Worm (Caenorhabditis elegans) whole organism, young adult: Measurements from ENCODE around the gene pro-1.

Experiments
- B0035.1 ChIP-seq: sonication (generic microtip); optimal IDR thresholded peaks from 2 replicates; lab custom pipeline; 2016; ENCODE audit warnings: missing genetic modification characterization, mild to moderate bottlenecking, missing compliant biosample characterization, missing genotype, missing genetic modification reagents
- B0261.1 ChIP-seq: sonication (generic microtip); optimal IDR thresholded peaks from 2 replicates; lab custom pipeline; 2016; ENCODE audit warnings: mild to moderate bottlenecking, missing genetic modification characterization, moderate library complexity, missing compliant biosample characterization
- B0336.3 ChIP-seq: fragments of 200-800 bp; sonication (Bioruptor generic); IDR thresholded peaks from 2 replicates; pipeline ENCODE4 v1.3.6; 2022; ENCODE audit warnings: missing genetic modification characterization, missing compliant biosample characterization
- C06A6.2 ChIP-seq: fragments of 200-800 bp; sonication (Bioruptor generic); conservative IDR thresholded peaks from 2 replicates; pipeline ENCODE4 v1.3.6; 2022; ENCODE audit warnings: missing genetic modification characterization, missing compliant biosample characterization
- F39B2.1 ChIP-seq: fragments of 200-800 bp; sonication (Bioruptor generic); IDR thresholded peaks from 2 replicates; pipeline ENCODE4 v1.3.6; 2022; ENCODE audit warnings: missing genetic modification reagents, missing genetic modification characterization, missing compliant biosample characterization
- F49E8.2 ChIP-seq: sonication (generic microtip); optimal IDR thresholded peaks from 3 replicates; lab custom pipeline; 2017; ENCODE audit warnings: missing genetic modification characterization, mild to moderate bottlenecking, missing compliant biosample characterization, antibody characterized with exemption, moderate library complexity; ENCODE audit not compliant: insufficient read depth
- F55B11.4 ChIP-seq: sonication (generic microtip); optimal IDR thresholded peaks from 2 replicates; lab custom pipeline; 2016; ENCODE audit warnings: missing compliant biosample characterization, missing genetic modification characterization, borderline replicate concordance; ENCODE audit not compliant: insufficient read depth
- F57C9.4 ChIP-seq: sonication (generic microtip); optimal IDR thresholded peaks from 2 replicates; lab custom pipeline; 2017; ENCODE audit warnings: mild to moderate bottlenecking, missing genetic modification characterization, missing compliant biosample characterization
- K11D2.4 ChIP-seq: fragments of 200-800 bp; sonication (Bioruptor generic); IDR thresholded peaks from 2 replicates; pipeline ENCODE4 v1.3.6; 2022; ENCODE audit warnings: missing genetic modification reagents, missing genetic modification characterization, missing compliant biosample characterization
- K12H6.12 ChIP-seq: fragments of 200-800 bp; sonication (Bioruptor generic); optimal IDR thresholded peaks from 2 replicates; lab custom pipeline; 2018; ENCODE audit warnings: mild to moderate bottlenecking, missing genetic modification characterization, missing compliant biosample characterization
- Y95B8A.8 ChIP-seq: fragments of 200-800 bp; sonication (Bioruptor generic); IDR thresholded peaks from 2 replicates; pipeline ENCODE4 v1.3.6; 2022; ENCODE audit warnings: missing genetic modification reagents, missing genetic modification characterization, missing compliant biosample characterization
- ama-1 ChIP-seq, 3 experiments: fragments of 150-350 bp in 1 of 3; sonication (generic microtip) in 2 of 3; optimal IDR thresholded peaks; 2 replicates each; lab custom pipeline; 2014 to 2018; ENCODE audit warnings: missing biosample characterization in 2 of 3, missing genetic modification characterization in 2 of 3, missing genetic modification reagents in 2 of 3
- aptf-3 ChIP-seq: fragments of 200-800 bp; sonication (Bioruptor generic); IDR thresholded peaks from 2 replicates; pipeline ENCODE4 v1.3.6; 2022; ENCODE audit warnings: missing genetic modification characterization, missing compliant biosample characterization
- cebp-2 ChIP-seq: fragments of 200-800 bp; sonication (Bioruptor generic); IDR thresholded peaks from 2 replicates; pipeline ENCODE4 v1.3.6; 2022; ENCODE audit warnings: missing genetic modification characterization, missing compliant biosample characterization
- dox-1 ChIP-seq: fragments of 200-800 bp; sonication (Bioruptor generic); IDR thresholded peaks from 2 replicates; pipeline ENCODE4 v1.3.6; 2022; ENCODE audit warnings: missing genetic modification reagents, missing genetic modification characterization, missing compliant biosample characterization
- dpff-1 ChIP-seq: sonication (generic microtip); optimal IDR thresholded peaks from 2 replicates; lab custom pipeline; 2017; ENCODE audit warnings: mild to moderate bottlenecking, missing genetic modification characterization, missing compliant biosample characterization
- ekl-4 ChIP-seq: fragments of 200-800 bp; sonication (Bioruptor generic); IDR thresholded peaks from 2 replicates; pipeline ENCODE4 v1.3.6; 2022; ENCODE audit warnings: missing genetic modification reagents, missing genetic modification characterization, missing compliant biosample characterization
- fkh-3 ChIP-seq: sonication (generic microtip); optimal IDR thresholded peaks from 2 replicates; lab custom pipeline; 2016; ENCODE audit warnings: mild to moderate bottlenecking, missing genetic modification characterization, missing compliant biosample characterization
- hlh-12 ChIP-seq: sonication (generic microtip); optimal IDR thresholded peaks from 2 replicates; lab custom pipeline; 2016; ENCODE audit warnings: missing genetic modification characterization, missing compliant biosample characterization
- hlh-26 ChIP-seq: fragments of 200-800 bp; sonication (Bioruptor generic); conservative IDR thresholded peaks from 2 replicates; pipeline ENCODE4 v1.3.6; 2022; ENCODE audit warnings: missing genetic modification reagents, missing genetic modification characterization, missing compliant biosample characterization
- hmg-1.2 ChIP-seq: fragments of 200-800 bp; sonication (Bioruptor generic); IDR thresholded peaks from 2 replicates; pipeline ENCODE4 v1.3.6; 2022; ENCODE audit warnings: missing genetic modification reagents, missing genetic modification characterization, missing compliant biosample characterization
- hmg-20 ChIP-seq: fragments of 200-800 bp; sonication (Bioruptor generic); IDR thresholded peaks from 2 replicates; pipeline ENCODE4 v1.3.6; 2022; ENCODE audit warnings: missing genetic modification reagents, missing genetic modification characterization, missing compliant biosample characterization
- hsf-1 ChIP-seq: fragments of 200-800 bp; sonication (Bioruptor generic); IDR thresholded peaks from 2 replicates; pipeline ENCODE4 v1.3.6; 2022; ENCODE audit warnings: missing genetic modification reagents, missing genetic modification characterization, missing compliant biosample characterization
- madf-6 ChIP-seq: fragments of 200-800 bp; sonication (Bioruptor generic); IDR thresholded peaks from 2 replicates; pipeline ENCODE4 v1.3.6; 2022; ENCODE audit warnings: missing genetic modification reagents, missing genetic modification characterization, missing compliant biosample characterization
- mes-4 ChIP-seq: sonication (generic microtip); optimal IDR thresholded peaks from 2 replicates; lab custom pipeline; 2016; ENCODE audit warnings: missing genotype, missing genetic modification characterization, missing compliant biosample characterization
- nhr-120 ChIP-seq: fragments of 200-800 bp; sonication (Bioruptor generic); IDR thresholded peaks from 2 replicates; pipeline ENCODE4 v1.3.6; 2022; ENCODE audit warnings: missing genetic modification characterization, missing compliant biosample characterization
- nhr-27 ChIP-seq: fragments of 200-800 bp; sonication (Bioruptor generic); optimal IDR thresholded peaks from 2 replicates; lab custom pipeline; 2018; ENCODE audit warnings: mild to moderate bottlenecking, missing genetic modification characterization, moderate library complexity, missing compliant biosample characterization
- pbrm-1 ChIP-seq: fragments of 200-800 bp; sonication (Bioruptor generic); IDR thresholded peaks from 2 replicates; pipeline ENCODE4 v1.3.6; 2022; ENCODE audit warnings: missing genetic modification reagents, missing genetic modification characterization, missing compliant biosample characterization
- rcor-1 ChIP-seq: fragments of 200-800 bp; sonication (Bioruptor generic); IDR thresholded peaks from 2 replicates; pipeline ENCODE4 v1.3.6; 2022; ENCODE audit warnings: missing genetic modification reagents, missing genetic modification characterization, missing compliant biosample characterization
- rpc-1 ChIP-seq, 2 experiments: fragments of 150-350 bp in 1 of 2; sonication (generic microtip) in 1 of 2; optimal IDR thresholded peaks; 2 replicates each; lab custom pipeline; 2014 to 2018; ENCODE audit warnings: missing biosample characterization in 1 of 2, missing genetic modification characterization in 1 of 2, missing genetic modification reagents in 1 of 2, missing genotype in 1 of 2
- sdz-38 ChIP-seq: sonication (generic microtip); optimal IDR thresholded peaks from 2 replicates; lab custom pipeline; 2016; ENCODE audit warnings: missing genotype, missing genetic modification characterization, missing compliant biosample characterization
- snpc-1.1 ChIP-seq: sonication (generic microtip); optimal IDR thresholded peaks from 2 replicates; lab custom pipeline; 2017; ENCODE audit warnings: missing genetic modification characterization, mild to moderate bottlenecking, missing compliant biosample characterization, antibody characterized with exemption, moderate library complexity, missing genotype, missing genetic modification reagents; ENCODE audit not compliant: insufficient read depth
- tlf-1 ChIP-seq: fragments of 200-800 bp; sonication (Bioruptor generic); optimal IDR thresholded peaks from 2 replicates; lab custom pipeline; 2018; ENCODE audit warnings: mild to moderate bottlenecking, missing genetic modification characterization, missing compliant biosample characterization
- xnd-1 ChIP-seq: sonication (generic microtip); optimal IDR thresholded peaks from 2 replicates; lab custom pipeline; 2016; ENCODE audit warnings: missing genotype, missing genetic modification reagents, missing genetic modification characterization, missing compliant biosample characterization
- ztf-6 ChIP-seq: fragments of 200-800 bp; sonication (Bioruptor generic); IDR thresholded peaks from 2 replicates; pipeline ENCODE4 v1.3.6; 2022; ENCODE audit warnings: missing genetic modification reagents, missing genetic modification characterization, missing compliant biosample characterization

Gene pro-1

DNA sequence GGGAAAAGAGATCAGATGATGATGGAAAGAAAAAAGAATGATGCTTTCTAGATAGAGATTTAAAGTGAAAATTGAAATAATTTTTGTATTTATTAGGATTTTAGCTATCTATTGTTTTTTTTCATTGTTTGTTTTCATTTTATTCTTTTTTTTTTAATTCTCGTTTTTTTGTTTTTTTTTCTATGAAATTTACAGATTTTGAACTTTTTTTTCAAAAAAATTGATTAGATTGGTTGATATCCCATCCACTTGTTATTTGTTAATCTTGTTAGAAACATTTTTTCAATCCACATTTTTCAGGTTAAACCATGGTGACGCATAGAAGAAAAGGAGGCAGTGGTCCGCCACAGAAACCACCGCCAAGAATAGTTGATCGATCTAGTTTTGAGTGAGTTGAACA, 42.2 kb upstream of the pro-1 start, which contains the start of gene algn-9:
algn-9 (plus strand) TSS at position 301 of the 400 bp plus-strand sequence.
- 0 out of 2 replicates have a peak, but pooled peaks have one; percentile 11 for TF ChIP-seq Y95B8A.8 (GFP tag; lab: Robert Waterston, UW)
- TF ChIP-seq aptf-3 (GFP tag; lab: Robert Waterston, UW), result no peak
- TF ChIP-seq, all 124 proteins: peak for 1

- TF ChIP-seq F39B2.1 (GFP tag; lab: Robert Waterston, UW), result no peak
- no peak for TF ChIP-seq hlh-12
- no peak for TF ChIP-seq snpc-1.1 (tag; lab: Kevin White, UChicago)
- no peak for TF ChIP-seq ama-1 (optimal IDR thresholded peaks at IDR 0.05; lab: Kevin White, UChicago)
- no peak for TF ChIP-seq ama-1 (GFP tag; optimal IDR thresholded peaks at IDR 0.05; lab: Kevin White, UChicago)
- no peak for TF ChIP-seq hlh-26 (GFP tag; lab: Robert Waterston, UW)
- TF ChIP-seq B0035.1, result no peak
- TF ChIP-seq sdz-38 (tag; lab: Kevin White, UChicago), result no peak
- TF ChIP-seq nhr-120 (GFP tag; lab: Robert Waterston, UW), result no peak
- TF ChIP-seq K12H6.12 (tag; lab: Kevin White, UChicago), result no peak
- TF ChIP-seq hsf-1 (GFP tag; lab: Robert Waterston, UW), result no peak
- no peak for TF ChIP-seq fkh-3
- TF ChIP-seq madf-6 (GFP tag; lab: Robert Waterston, UW), result no peak
- no peak for TF ChIP-seq C06A6.2 (GFP tag; lab: Robert Waterston, UW)
- no peak for TF ChIP-seq F55B11.4 (tag; lab: Kevin White, UChicago)
- no peak for TF ChIP-seq B0261.1
- TF ChIP-seq rpc-1 (optimal IDR thresholded peaks at IDR 0.05; lab: Kevin White, UChicago), result no peak
- no peak for TF ChIP-seq rpc-1 (tag; optimal IDR thresholded peaks at IDR 0.05; lab: Kevin White, UChicago)
- no peak for TF ChIP-seq mes-4 (tag; lab: Kevin White, UChicago)
Measured at ce11 chrII:10582318-10582717, 40.5 kb upstream of the pro-1 start, which contains the start of gene mrps-22. Gene mrps-22 (plus strand): TSS chrII:10582618.

DNA sequence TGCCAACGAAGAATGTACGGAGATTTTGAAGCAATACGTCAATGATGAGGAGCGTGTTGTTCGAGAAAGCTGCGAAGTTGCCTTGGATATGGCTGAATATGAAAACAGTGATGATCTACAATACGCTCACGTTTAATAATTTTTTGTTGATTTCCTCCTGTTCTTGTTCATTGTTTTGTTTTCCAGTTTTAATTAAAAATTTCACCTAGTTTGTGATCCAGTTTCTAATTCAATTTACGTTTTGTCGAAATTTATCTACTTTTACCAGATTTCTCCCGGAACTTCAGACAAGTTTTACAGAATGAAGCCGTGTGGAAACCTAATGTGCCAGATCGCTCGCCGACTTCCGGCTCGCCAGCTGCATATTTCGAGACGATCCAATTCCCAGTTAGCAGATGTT, 39.0 kb upstream of the pro-1 start, which contains the start of gene dap-3:
dap-3 (plus strand) TSS at position 301 of the 400 bp plus-strand sequence.
- no peak for TF ChIP-seq ztf-6 (GFP tag; lab: Robert Waterston, UW)
- no peak for TF ChIP-seq nhr-120 (GFP tag; lab: Robert Waterston, UW)
- no peak for TF ChIP-seq tlf-1 (GFP tag; lab: Kevin White, UChicago)
- no peak for TF ChIP-seq cebp-2
- no peak for TF ChIP-seq nhr-27 (tag; lab: Kevin White, UChicago)
- no peak for TF ChIP-seq xnd-1 (tag; lab: Kevin White, UChicago)

DNA sequence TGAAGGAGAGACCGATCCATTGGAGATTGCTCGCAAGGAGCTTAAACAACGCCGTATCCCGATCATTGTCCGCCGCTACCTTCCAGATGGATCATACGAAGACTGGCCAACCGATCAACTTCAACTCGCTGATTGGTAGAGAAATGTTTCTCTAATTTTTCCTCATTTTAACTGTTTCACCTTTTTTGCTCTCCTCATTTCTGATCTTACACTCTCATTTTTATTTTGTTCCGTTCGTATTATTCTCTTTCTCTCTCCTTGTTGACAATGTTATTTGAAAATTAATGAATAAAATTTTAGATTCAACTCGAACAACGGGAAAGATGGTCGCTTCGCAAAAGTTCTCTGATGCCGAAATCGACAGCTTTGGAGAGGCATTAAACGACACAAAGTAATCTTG, 37.9 kb upstream of the pro-1 start, which contains the start of gene dohh-1:
dohh-1 (plus strand) TSS at position 301 of the 400 bp plus-strand sequence.
- TF ChIP-seq ekl-4 (GFP tag; lab: Robert Waterston, UW) (no peak), hmg-1.2 (GFP tag; lab: Robert Waterston, UW) (no peak), B0336.3 (no peak), F49E8.2 (no peak), dox-1 (GFP tag; lab: Robert Waterston, UW) (no peak), hmg-20 (GFP tag; lab: Robert Waterston, UW) (no peak), dpff-1 (tag; lab: Kevin White, UChicago) (no peak), rcor-1 (no peak), K11D2.4 (GFP tag; lab: Robert Waterston, UW) (no peak), F57C9.4 (tag; lab: Kevin White, UChicago) (no peak), pbrm-1 (GFP tag; lab: Robert Waterston, UW) (no peak)
